Fruit fly (Drosophila melanogaster) whole organism, embryonic: ENCODE data around the gene CG13482.

Experiments used
- B-H1 ChIP-seq: fragments of 200-800 bp; sonication (Bioruptor generic); IDR thresholded peaks from 3 replicates; pipeline ENCODE4 v1.3.6; 2022; ENCODE audit warnings: missing biosample characterization, missing genetic modification characterization
- CG11696 ChIP-seq: fragments of 200-800 bp; sonication (Bioruptor generic); IDR thresholded peaks from 2 replicates; pipeline ENCODE4 v1.3.6; 2022; ENCODE audit warnings: missing biosample characterization, missing genetic modification characterization
- CG12071 ChIP-seq: fragments of 200-800 bp; sonication (Bioruptor generic); optimal IDR thresholded peaks from 3 replicates; lab custom pipeline; 2018; ENCODE audit warnings: missing biosample characterization, mild to moderate bottlenecking, missing genetic modification characterization
- CG12104 ChIP-seq: fragments of 200-800 bp; sonication (Bioruptor generic); optimal IDR thresholded peaks from 3 replicates; lab custom pipeline; 2016; ENCODE audit warnings: missing biosample characterization, missing genetic modification characterization
- CG13287 ChIP-seq: fragments of 200-800 bp; sonication (Bioruptor generic); IDR thresholded peaks from 2 replicates; pipeline ENCODE4 v1.3.6; 2022; ENCODE audit warnings: missing biosample characterization, missing genetic modification characterization; ENCODE audit not compliant: partially characterized antibody
- CG13424 ChIP-seq: fragments of 200-800 bp; sonication (Bioruptor generic); optimal IDR thresholded peaks from 2 replicates; lab custom pipeline; 2019; ENCODE audit warnings: missing biosample characterization, mild to moderate bottlenecking, missing genetic modification characterization, moderate library complexity
- CG15073 ChIP-seq: fragments of 200-800 bp; sonication (Bioruptor generic); optimal IDR thresholded peaks from 2 replicates; lab custom pipeline; 2016; ENCODE audit warnings: missing biosample characterization, missing genetic modification characterization
- CG15269 ChIP-seq: fragments of 200-800 bp; sonication (Bioruptor generic); optimal IDR thresholded peaks from 2 replicates; lab custom pipeline; 2018; ENCODE audit warnings: missing biosample characterization, mild to moderate bottlenecking, missing genetic modification characterization, moderate library complexity
- CG15696 ChIP-seq: fragments of 200-800 bp; sonication (Bioruptor generic); optimal IDR thresholded peaks from 2 replicates; lab custom pipeline; 2019; ENCODE audit warnings: missing biosample characterization, mild to moderate bottlenecking, missing genetic modification characterization, moderate library complexity
- CG16815 ChIP-seq: fragments of 200-800 bp; sonication (Bioruptor generic); optimal IDR thresholded peaks from 3 replicates; lab custom pipeline; 2017; ENCODE audit warnings: missing biosample characterization, mild to moderate bottlenecking, missing genetic modification characterization
- CG17359 ChIP-seq: fragments of 200-800 bp; sonication (Bioruptor generic); optimal IDR thresholded peaks from 3 replicates; lab custom pipeline; 2018; ENCODE audit warnings: missing biosample characterization, mild to moderate bottlenecking, missing genetic modification characterization, moderate library complexity
- CG18476 ChIP-seq: fragments of 200-800 bp; sonication (Bioruptor generic); optimal IDR thresholded peaks from 2 replicates; lab custom pipeline; 2016; ENCODE audit warnings: missing biosample characterization, mild to moderate bottlenecking, missing genetic modification characterization
- CG3281 ChIP-seq: fragments of 200-800 bp; sonication (Bioruptor generic); optimal IDR thresholded peaks from 3 replicates; lab custom pipeline; 2017; ENCODE audit warnings: missing biosample characterization, mild to moderate bottlenecking, missing genetic modification characterization
- CG4360 ChIP-seq: fragments of 200-800 bp; sonication (Bioruptor generic); IDR thresholded peaks from 2 replicates; pipeline ENCODE4 v1.3.6; 2022; ENCODE audit warnings: missing biosample characterization, missing genetic modification characterization
- CG6689 ChIP-seq: fragments of 200-800 bp; sonication (Bioruptor generic); IDR thresholded peaks from 2 replicates; pipeline ENCODE4 v1.3.6; 2022; ENCODE audit warnings: missing biosample characterization, missing genetic modification characterization
- CG7372 ChIP-seq: fragments of 200-800 bp; sonication (Bioruptor generic); IDR thresholded peaks from 2 replicates; pipeline ENCODE4 v1.3.6; 2022; ENCODE audit warnings: missing biosample characterization, missing genetic modification characterization
- Dad ChIP-seq: fragments of 200-800 bp; sonication (Bioruptor generic); optimal IDR thresholded peaks from 3 replicates; lab custom pipeline; 2016; ENCODE audit warnings: missing biosample characterization, missing genetic modification characterization
- Drgx ChIP-seq: fragments of 200-800 bp; sonication (Bioruptor generic); IDR thresholded peaks from 2 replicates; pipeline ENCODE4 v1.3.6; 2022; ENCODE audit warnings: missing biosample characterization, missing genetic modification characterization
- Eip74EF ChIP-seq, 2 experiments: fragments of 200-800 bp in 1 of 2; fragments of >200 bp in 1 of 2; sonication (Bioruptor generic) in 1 of 2; optimal IDR thresholded peaks; 2 replicates each; lab custom pipeline; 2017 to 2019; ENCODE audit warnings: missing biosample characterization in 2 of 2, missing genetic modification characterization in 2 of 2, mild to moderate bottlenecking in 1 of 2, moderate library complexity in 1 of 2
- Elba2 ChIP-seq: fragments of 200-800 bp; sonication (Bioruptor generic); optimal IDR thresholded peaks from 3 replicates; lab custom pipeline; 2016; ENCODE audit warnings: missing biosample characterization, missing genetic modification characterization
- Ets97D ChIP-seq: fragments of 200-800 bp; sonication (Bioruptor generic); optimal IDR thresholded peaks from 3 replicates; lab custom pipeline; 2016; ENCODE audit warnings: missing biosample characterization, missing genetic modification characterization
- HHEX ChIP-seq: fragments of 200-800 bp; sonication (Bioruptor generic); optimal IDR thresholded peaks from 3 replicates; lab custom pipeline; 2017; ENCODE audit warnings: missing biosample characterization, mild to moderate bottlenecking, missing genetic modification characterization, missing genetic modification reagents
- HLH3B ChIP-seq: fragments of 200-800 bp; sonication (Bioruptor generic); IDR thresholded peaks from 2 replicates; pipeline ENCODE4 v1.3.6; 2022; ENCODE audit warnings: missing biosample characterization, missing genetic modification characterization
- Lhr ChIP-seq: fragments of 200-800 bp; sonication (Bioruptor generic); optimal IDR thresholded peaks from 3 replicates; lab custom pipeline; 2017; ENCODE audit warnings: mild to moderate bottlenecking, missing biosample characterization, missing genetic modification reagents, missing genetic modification characterization
- Myb ChIP-seq: fragments of 200-800 bp; sonication (Bioruptor generic); optimal IDR thresholded peaks from 2 replicates; lab custom pipeline; 2016; ENCODE audit warnings: missing biosample characterization, missing genetic modification characterization
- NfI ChIP-seq: fragments of 200-800 bp; sonication (Bioruptor generic); optimal IDR thresholded peaks from 3 replicates; lab custom pipeline; 2018; ENCODE audit warnings: missing biosample characterization, mild to moderate bottlenecking, missing genetic modification characterization, moderate library complexity
- Scr ChIP-seq: fragments of 200-800 bp; sonication (Bioruptor generic); IDR thresholded peaks from 2 replicates; pipeline ENCODE4 v1.3.6; 2022; ENCODE audit warnings: missing biosample characterization, missing genetic modification characterization; ENCODE audit not compliant: partially characterized antibody
- TFAM ChIP-seq: fragments of 200-800 bp; sonication (Bioruptor generic); optimal IDR thresholded peaks from 2 replicates; lab custom pipeline; 2017; ENCODE audit warnings: missing biosample characterization, missing genetic modification characterization, inconsistent platforms
- Taf1 ChIP-seq: fragments of 200-800 bp; sonication (Bioruptor generic); IDR thresholded peaks from 2 replicates; pipeline ENCODE4 v1.3.6; 2022; ENCODE audit warnings: missing biosample characterization, missing genetic modification characterization
- ara ChIP-seq: fragments of 200-800 bp; sonication (Bioruptor generic); IDR thresholded peaks from 2 replicates; pipeline ENCODE4 v1.3.6; 2022; ENCODE audit warnings: missing biosample characterization, missing genetic modification characterization
- btn ChIP-seq: fragments of 200-800 bp; sonication (Bioruptor generic); optimal IDR thresholded peaks from 2 replicates; lab custom pipeline; 2016; ENCODE audit warnings: missing biosample characterization, missing genetic modification characterization
- caup ChIP-seq: fragments of 200-800 bp; sonication (Bioruptor generic); optimal IDR thresholded peaks from 3 replicates; lab custom pipeline; 2017; ENCODE audit warnings: missing biosample characterization, mild to moderate bottlenecking, missing genetic modification characterization, moderate library complexity; ENCODE audit not compliant: severe bottlenecking
- emc ChIP-seq: fragments of 200-800 bp; sonication (Bioruptor generic); optimal IDR thresholded peaks from 2 replicates; lab custom pipeline; 2016; ENCODE audit warnings: missing biosample characterization, missing genetic modification characterization
- en ChIP-seq: fragments of 200-800 bp; sonication (Bioruptor generic); optimal IDR thresholded peaks from 2 replicates; lab custom pipeline; 2016; ENCODE audit warnings: missing biosample characterization, missing genetic modification characterization
- fd102C ChIP-seq: fragments of 200-800 bp; sonication (Bioruptor generic); optimal IDR thresholded peaks from 2 replicates; lab custom pipeline; 2018; ENCODE audit warnings: missing biosample characterization, mild to moderate bottlenecking, missing genetic modification characterization, moderate library complexity
- gem ChIP-seq: fragments of 200-800 bp; sonication (Bioruptor generic); optimal IDR thresholded peaks from 2 replicates; lab custom pipeline; 2019; ENCODE audit warnings: missing biosample characterization, mild to moderate bottlenecking, missing genetic modification characterization, moderate library complexity
- grn ChIP-seq: fragments of 200-800 bp; sonication (Bioruptor generic); optimal IDR thresholded peaks from 3 replicates; lab custom pipeline; 2017; ENCODE audit warnings: missing biosample characterization, missing genetic modification characterization
- gt ChIP-seq: fragments of 200-800 bp; sonication (Bioruptor generic); IDR thresholded peaks from 2 replicates; pipeline ENCODE4 v1.3.6; 2022; ENCODE audit warnings: missing biosample characterization, missing genetic modification characterization
- hb ChIP-seq: fragments of 200-800 bp; sonication (Bioruptor generic); IDR thresholded peaks from 3 replicates; pipeline ENCODE4 v1.3.6; 2022; ENCODE audit warnings: missing biosample characterization, missing genetic modification characterization; ENCODE audit not compliant: partially characterized antibody
- hbn ChIP-seq: fragments of 200-800 bp; sonication (Bioruptor generic); IDR thresholded peaks from 2 replicates; pipeline ENCODE4 v1.3.6; 2022; ENCODE audit warnings: missing biosample characterization, missing genetic modification characterization; ENCODE audit not compliant: partially characterized antibody
- klu ChIP-seq: fragments of 200-800 bp; sonication (Bioruptor generic); IDR thresholded peaks from 2 replicates; pipeline ENCODE4 v1.3.6; 2022; ENCODE audit warnings: missing biosample characterization, missing genetic modification characterization
- lbe ChIP-seq: fragments of 200-800 bp; sonication (Bioruptor generic); optimal IDR thresholded peaks from 2 replicates; lab custom pipeline; 2016; ENCODE audit warnings: missing biosample characterization, mild to moderate bottlenecking, missing genetic modification characterization
- lola ChIP-seq, 3 experiments: fragments of >200 bp in 2 of 3; fragments of 200-800 bp in 1 of 3; sonication (Bioruptor generic) in 1 of 3; optimal IDR thresholded peaks; 2 replicates each; lab custom pipeline; 2017 to 2019; ENCODE audit warnings: missing biosample characterization in 3 of 3, missing genetic modification characterization in 3 of 3, mild to moderate bottlenecking in 1 of 3, moderate library complexity in 1 of 3
- phol ChIP-seq: fragments of 200-800 bp; sonication (Bioruptor generic); optimal IDR thresholded peaks from 3 replicates; lab custom pipeline; 2018; ENCODE audit warnings: missing biosample characterization, mild to moderate bottlenecking, missing genetic modification characterization, moderate library complexity
- seq ChIP-seq: fragments of 200-800 bp; sonication (Bioruptor generic); IDR thresholded peaks from 2 replicates; pipeline ENCODE4 v1.3.6; 2022; ENCODE audit warnings: missing biosample characterization, missing genetic modification characterization
- trem ChIP-seq: fragments of 200-800 bp; optimal IDR thresholded peaks from 3 replicates; lab custom pipeline; 2019; ENCODE audit warnings: missing biosample characterization, mild to moderate bottlenecking, missing genetic modification characterization, moderate library complexity
- twi ChIP-seq: fragments of 200-800 bp; optimal IDR thresholded peaks from 2 replicates; lab custom pipeline; 2019; ENCODE audit warnings: missing biosample characterization, mild to moderate bottlenecking, missing genetic modification characterization, moderate library complexity
- unpg ChIP-seq: fragments of 200-800 bp; sonication (Bioruptor generic); optimal IDR thresholded peaks from 3 replicates; lab custom pipeline; 2018; ENCODE audit warnings: missing biosample characterization, mild to moderate bottlenecking, missing genetic modification characterization, moderate library complexity
- vvl ChIP-seq: fragments of 200-800 bp; sonication (Bioruptor generic); IDR thresholded peaks from 2 replicates; pipeline ENCODE4 v1.3.6; 2022; ENCODE audit warnings: missing biosample characterization, missing genetic modification characterization
- wor ChIP-seq: fragments of 200-800 bp; sonication (Bioruptor generic); IDR thresholded peaks from 2 replicates; pipeline ENCODE4 v1.3.6; 2022; ENCODE audit warnings: missing biosample characterization, missing genetic modification characterization
- zfh1 ChIP-seq: fragments of 200-800 bp; sonication (Bioruptor generic); IDR thresholded peaks from 3 replicates; pipeline ENCODE4 v1.3.6; 2022; ENCODE audit warnings: missing biosample characterization, missing genetic modification characterization

CG13482 gene

DNA sequence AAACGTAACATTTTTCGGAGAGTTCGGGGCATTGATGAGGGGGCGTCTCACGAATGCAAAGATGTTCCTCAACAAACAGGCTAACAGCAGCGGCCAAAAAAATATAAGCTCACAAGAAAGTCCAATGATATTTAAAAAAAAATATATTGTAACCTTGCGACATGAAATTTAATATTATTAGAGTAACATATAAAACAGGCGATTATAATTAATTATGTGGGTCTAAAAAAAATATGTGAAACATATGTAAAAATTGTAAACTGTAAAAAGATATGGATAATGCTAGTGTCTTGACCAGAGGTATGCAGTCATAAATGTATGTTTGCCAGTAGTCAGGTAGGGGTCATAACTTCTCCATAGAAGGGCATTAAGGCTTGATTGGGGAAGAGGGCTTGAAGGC, 24.0 kb downstream of the CG13482 start (continued):
- TF ChIP-seq trem (tag; lab: Kevin White, UChicago) (peak; percentile 32), twi (tag; lab: Kevin White, UChicago) (no peak), CG4360 (GFP tag; lab: Robert Waterston, UW) (no peak), hbn (GFP tag; lab: Robert Waterston, UW) (no peak), seq (GFP tag; lab: Robert Waterston, UW) (no peak), Lhr (GFP tag; lab: Kevin White, UChicago) (no peak), CG18476 (no peak), grn (GFP tag; lab: Kevin White, UChicago) (no peak), CG16815 (no peak), Elba2 (GFP tag; lab: Kevin White, UChicago) (no peak), Dad (GFP tag; lab: Kevin White, UChicago) (no peak), lbe (GFP tag; lab: Kevin White, UChicago) (no peak), fd102C (GFP tag; lab: Kevin White, UChicago) (no peak), Myb (GFP tag; lab: Kevin White, UChicago) (no peak), CG3281 (GFP tag; lab: Kevin White, UChicago) (no peak), btn (no peak), HLH3B (no peak), gt (no peak), CG15073 (no peak), CG15269 (no peak), Drgx (0 out of 2 replicates have a peak, but pooled peaks have one; percentile 36), CG12104 (GFP tag; lab: Kevin White, UChicago) (no peak), CG7372 (no peak), Scr (GFP tag; lab: Robert Waterston, UW) (no peak), zfh1 (GFP tag; lab: Robert Waterston, UW) (no peak), TFAM (GFP tag; lab: Kevin White, UChicago) (no peak), CG11696 (peak; percentile 54; the same call in 1 of the 2 replicates), en (GFP tag; lab: Kevin White, UChicago) (no peak), gem (tag; lab: Kevin White, UChicago) (peak; percentile 43), CG17359 (peak; percentile 35), lola (GFP tag; optimal IDR thresholded peaks at IDR 0.05; lab: Kevin White, UChicago) (peak in 1 of 3 experiments; percentile 16), B-H1 (GFP tag; lab: Robert Waterston, UW) (no peak), emc (GFP tag; lab: Kevin White, UChicago) (no peak), CG13424 (tag; lab: Kevin White, UChicago) (peak; percentile 29), phol (tag; lab: Kevin White, UChicago) (peak; percentile 48), wor (GFP tag; lab: Robert Waterston, UW) (no peak), hb (GFP tag; lab: Robert Waterston, UW) (no peak), klu (GFP tag; lab: Robert Waterston, UW) (no peak), CG15696 (peak; percentile 7), HHEX (GFP tag; lab: Kevin White, UChicago) (no peak), Eip74EF (GFP tag; optimal IDR thresholded peaks at IDR 0.05; lab: Kevin White, UChicago) (no peak), Taf1 (GFP tag; lab: Robert Waterston, UW) (no peak), vvl (GFP tag; lab: Robert Waterston, UW) (no peak; the same call in 1 of the 2 replicates), caup (GFP tag; lab: Kevin White, UChicago) (no peak), NfI (GFP tag; lab: Kevin White, UChicago) (no peak), unpg (GFP tag; lab: Kevin White, UChicago) (peak; percentile 21), CG6689 (0 out of 2 replicates have a peak, but pooled peaks have one; percentile 23), Ets97D (GFP tag; lab: Kevin White, UChicago) (no peak), CG12071 (no peak), CG13287 (GFP tag; lab: Robert Waterston, UW) (no peak), ara (GFP tag; lab: Robert Waterston, UW) (0 out of 2 replicates have a peak, but pooled peaks have one; percentile 22)
